Fruit fly (Drosophila melanogaster) whole organism, embryonic: Measurements from ENCODE around the gene Eig71Ej.

Experiments used
- Atf3 ChIP-seq: fragments of 200-800 bp; sonication (Bioruptor generic); optimal IDR thresholded peaks from 3 replicates; lab custom pipeline; 2016; ENCODE audit warnings: missing biosample characterization, missing genetic modification characterization
- BEAF-32 ChIP-seq: fragments of 200-800 bp; sonication (Bioruptor generic); optimal IDR thresholded peaks from 3 replicates; lab custom pipeline; 2017; ENCODE audit warnings: missing biosample characterization, missing genetic modification characterization, mild to moderate bottlenecking, moderate library complexity, missing genetic modification reagents
- CG10959 ChIP-seq: fragments of 200-800 bp; sonication (Bioruptor generic); IDR thresholded peaks from 2 replicates; pipeline ENCODE4 v1.3.6; 2022; ENCODE audit warnings: missing biosample characterization, missing genetic modification characterization
- CG11695 ChIP-seq: fragments of 200-800 bp; sonication (Bioruptor generic); IDR thresholded peaks from 3 replicates; pipeline ENCODE4 v1.3.6; 2022; ENCODE audit warnings: missing biosample characterization, missing genetic modification characterization
- CG12071 ChIP-seq: fragments of 200-800 bp; sonication (Bioruptor generic); optimal IDR thresholded peaks from 3 replicates; lab custom pipeline; 2018; ENCODE audit warnings: missing biosample characterization, mild to moderate bottlenecking, missing genetic modification characterization
- CG12104 ChIP-seq: fragments of 200-800 bp; sonication (Bioruptor generic); optimal IDR thresholded peaks from 3 replicates; lab custom pipeline; 2016; ENCODE audit warnings: missing biosample characterization, missing genetic modification characterization
- CG12299 ChIP-seq: fragments of 200-800 bp; sonication (Bioruptor generic); optimal IDR thresholded peaks from 2 replicates; lab custom pipeline; 2018; ENCODE audit warnings: missing biosample characterization, mild to moderate bottlenecking, missing genetic modification characterization
- CG12942 ChIP-seq: fragments of 200-800 bp; sonication (Bioruptor generic); optimal IDR thresholded peaks from 3 replicates; lab custom pipeline; 2016; ENCODE audit warnings: missing biosample characterization, missing genetic modification characterization
- CG13123 ChIP-seq: fragments of 200-800 bp; sonication (Bioruptor generic); optimal IDR thresholded peaks from 2 replicates; lab custom pipeline; 2016; ENCODE audit warnings: missing biosample characterization, missing genetic modification characterization
- CG13287 ChIP-seq: fragments of 200-800 bp; sonication (Bioruptor generic); IDR thresholded peaks from 2 replicates; pipeline ENCODE4 v1.3.6; 2022; ENCODE audit warnings: missing biosample characterization, missing genetic modification characterization; ENCODE audit not compliant: partially characterized antibody
- CG15514 ChIP-seq: fragments of 200-800 bp; sonication (Bioruptor generic); optimal IDR thresholded peaks from 3 replicates; lab custom pipeline; 2017; ENCODE audit warnings: missing biosample characterization, missing genetic modification characterization, mild to moderate bottlenecking, moderate library complexity, missing genetic modification reagents
- CG16815 ChIP-seq: fragments of 200-800 bp; sonication (Bioruptor generic); optimal IDR thresholded peaks from 3 replicates; lab custom pipeline; 2017; ENCODE audit warnings: missing biosample characterization, mild to moderate bottlenecking, missing genetic modification characterization
- CG17361 ChIP-seq: fragments of 200-800 bp; sonication (Bioruptor generic); IDR thresholded peaks from 3 replicates; pipeline ENCODE4 v1.3.6; 2022; ENCODE audit warnings: missing biosample characterization, missing genetic modification characterization
- CG1792 ChIP-seq: fragments of 200-800 bp; sonication (Bioruptor generic); optimal IDR thresholded peaks from 2 replicates; lab custom pipeline; 2016; ENCODE audit warnings: missing biosample characterization, missing genetic modification characterization
- CG2875 ChIP-seq: fragments of 200-800 bp; sonication (Bioruptor generic); optimal IDR thresholded peaks from 2 replicates; lab custom pipeline; 2017; ENCODE audit warnings: missing biosample characterization, mild to moderate bottlenecking, missing genetic modification characterization, missing genetic modification reagents
- CG31441 ChIP-seq: fragments of 200-800 bp; sonication (Bioruptor generic); IDR thresholded peaks from 2 replicates; pipeline ENCODE4 v1.3.6; 2022; ENCODE audit warnings: missing biosample characterization, missing genetic modification characterization
- CG32532 ChIP-seq: fragments of 200-800 bp; sonication (Bioruptor generic); IDR thresholded peaks from 2 replicates; pipeline ENCODE4 v1.3.6; 2022; ENCODE audit warnings: missing biosample characterization, missing genetic modification characterization
- CG3407 ChIP-seq: fragments of 200-800 bp; sonication (Bioruptor generic); optimal IDR thresholded peaks from 2 replicates; lab custom pipeline; 2018; ENCODE audit warnings: missing biosample characterization, mild to moderate bottlenecking, missing genetic modification characterization
- CG4617 ChIP-seq: fragments of 200-800 bp; sonication (Bioruptor generic); optimal IDR thresholded peaks from 3 replicates; lab custom pipeline; 2016; ENCODE audit warnings: missing biosample characterization, missing genetic modification characterization, borderline replicate concordance
- CG4730 ChIP-seq: fragments of 200-800 bp; sonication (Bioruptor generic); IDR thresholded peaks from 2 replicates; pipeline ENCODE4 v1.3.6; 2022; ENCODE audit warnings: missing biosample characterization, missing genetic modification characterization
- CG7357 ChIP-seq: fragments of 200-800 bp; sonication (Bioruptor generic); IDR thresholded peaks from 3 replicates; pipeline ENCODE4 v1.3.6; 2022; ENCODE audit warnings: missing biosample characterization, missing genetic modification characterization
- CG8388 ChIP-seq: fragments of 200-800 bp; sonication (Bioruptor generic); optimal IDR thresholded peaks from 2 replicates; lab custom pipeline; 2019; ENCODE audit warnings: missing biosample characterization, mild to moderate bottlenecking, missing genetic modification characterization, moderate library complexity
- CG8478 ChIP-seq: fragments of >200 bp; optimal IDR thresholded peaks from 2 replicates; lab custom pipeline; 2018
- CG9215 ChIP-seq: fragments of 200-800 bp; sonication (Bioruptor generic); IDR thresholded peaks from 2 replicates; pipeline ENCODE4 v1.3.6; 2022; ENCODE audit warnings: missing biosample characterization, missing genetic modification characterization
- CG9932 ChIP-seq: fragments of 200-800 bp; sonication (Bioruptor generic); IDR thresholded peaks from 2 replicates; pipeline ENCODE4 v1.3.6; 2022; ENCODE audit warnings: missing biosample characterization, missing genetic modification characterization
- CTCF ChIP-seq: fragments of 200-800 bp; sonication (Bioruptor generic); optimal IDR thresholded peaks from 2 replicates; lab custom pipeline; 2017; ENCODE audit warnings: missing biosample characterization, mild to moderate bottlenecking, missing genetic modification characterization, moderate library complexity
- D ChIP-seq, 2 experiments: fragments of 200-800 bp in 1 of 2; fragments of >200 bp in 1 of 2; sonication (Bioruptor generic) in 1 of 2; optimal IDR thresholded peaks; 2 replicates in 1 of 2; 3 replicates in 1 of 2; lab custom pipeline; 2017; ENCODE audit warnings: mild to moderate bottlenecking in 1 of 2, missing biosample characterization in 1 of 2, missing genetic modification characterization in 1 of 2, missing genetic modification reagents in 1 of 2
- Dip3 ChIP-seq: fragments of 200-800 bp; sonication (Bioruptor generic); optimal IDR thresholded peaks from 3 replicates; lab custom pipeline; 2016; ENCODE audit warnings: missing biosample characterization, missing genetic modification characterization
- Lhr ChIP-seq: fragments of 200-800 bp; sonication (Bioruptor generic); optimal IDR thresholded peaks from 3 replicates; lab custom pipeline; 2017; ENCODE audit warnings: mild to moderate bottlenecking, missing biosample characterization, missing genetic modification reagents, missing genetic modification characterization
- MESR4 ChIP-seq: fragments of 200-800 bp; sonication (Bioruptor generic); optimal IDR thresholded peaks from 2 replicates; lab custom pipeline; 2018; ENCODE audit warnings: missing biosample characterization, mild to moderate bottlenecking, missing genetic modification characterization, moderate library complexity
- Med ChIP-seq: fragments of 200-800 bp; sonication (Bioruptor generic); peaks from one replicate; lab custom pipeline; 2016; ENCODE audit warnings: missing biosample characterization, missing genetic modification characterization, mild to moderate bottlenecking, inconsistent platforms, moderate library complexity
- PHDP ChIP-seq: fragments of 200-800 bp; sonication (Bioruptor generic); optimal IDR thresholded peaks from 3 replicates; lab custom pipeline; 2018; ENCODE audit warnings: missing biosample characterization, mild to moderate bottlenecking, missing genetic modification characterization, moderate library complexity
- TFAM ChIP-seq: fragments of 200-800 bp; sonication (Bioruptor generic); optimal IDR thresholded peaks from 2 replicates; lab custom pipeline; 2017; ENCODE audit warnings: missing biosample characterization, missing genetic modification characterization, inconsistent platforms
- amos ChIP-seq: fragments of 200-800 bp; sonication (Bioruptor generic); IDR thresholded peaks from 2 replicates; pipeline ENCODE4 v1.3.6; 2022; ENCODE audit warnings: missing biosample characterization, missing genetic modification characterization; ENCODE audit not compliant: partially characterized antibody
- ase ChIP-seq: fragments of 200-800 bp; sonication (Bioruptor generic); IDR thresholded peaks from 3 replicates; pipeline ENCODE4 v1.3.6; 2022; ENCODE audit warnings: missing biosample characterization, missing genetic modification characterization
- bowl ChIP-seq: fragments of 200-800 bp; sonication (Bioruptor generic); IDR thresholded peaks from 2 replicates; pipeline ENCODE4 v1.3.6; 2022; ENCODE audit warnings: missing biosample characterization, missing genetic modification characterization
- btn ChIP-seq: fragments of 200-800 bp; sonication (Bioruptor generic); optimal IDR thresholded peaks from 2 replicates; lab custom pipeline; 2016; ENCODE audit warnings: missing biosample characterization, missing genetic modification characterization
- caup ChIP-seq: fragments of 200-800 bp; sonication (Bioruptor generic); optimal IDR thresholded peaks from 3 replicates; lab custom pipeline; 2017; ENCODE audit warnings: missing biosample characterization, mild to moderate bottlenecking, missing genetic modification characterization, moderate library complexity; ENCODE audit not compliant: severe bottlenecking
- cg ChIP-seq: fragments of 200-800 bp; sonication (Bioruptor generic); optimal IDR thresholded peaks from 3 replicates; lab custom pipeline; 2019; ENCODE audit warnings: missing biosample characterization, mild to moderate bottlenecking, missing genetic modification characterization, moderate library complexity
- dpn ChIP-seq, 2 experiments: fragments of 200-800 bp; sonication (Bioruptor generic); optimal IDR thresholded peaks; 3 replicates each; lab custom pipeline; 2016; ENCODE audit warnings: missing biosample characterization in 2 of 2, missing genetic modification characterization in 2 of 2
- gcm2 ChIP-seq: fragments of 200-800 bp; sonication (Bioruptor generic); optimal IDR thresholded peaks from 2 replicates; lab custom pipeline; 2016; ENCODE audit warnings: missing biosample characterization, missing genetic modification characterization
- gem ChIP-seq: fragments of 200-800 bp; sonication (Bioruptor generic); optimal IDR thresholded peaks from 2 replicates; lab custom pipeline; 2019; ENCODE audit warnings: missing biosample characterization, mild to moderate bottlenecking, missing genetic modification characterization, moderate library complexity
- grau ChIP-seq: fragments of 200-800 bp; optimal IDR thresholded peaks from 3 replicates; lab custom pipeline; 2019; ENCODE audit warnings: missing biosample characterization, mild to moderate bottlenecking, missing genetic modification characterization, moderate library complexity
- her ChIP-seq: fragments of 200-800 bp; sonication (Bioruptor generic); optimal IDR thresholded peaks from 2 replicates; lab custom pipeline; 2016; ENCODE audit warnings: missing biosample characterization, missing genetic modification characterization
- insv ChIP-seq, 2 experiments: fragments of 200-800 bp; sonication (Bioruptor generic); optimal IDR thresholded peaks; 3 replicates each; lab custom pipeline; 2016 to 2018; ENCODE audit warnings: missing biosample characterization in 2 of 2, missing genetic modification characterization in 2 of 2
- jing ChIP-seq: fragments of 200-800 bp; sonication (Bioruptor generic); optimal IDR thresholded peaks from 2 replicates; lab custom pipeline; 2018; ENCODE audit warnings: missing biosample characterization, mild to moderate bottlenecking, missing genetic modification characterization
- lmd ChIP-seq: fragments of 200-800 bp; sonication (Bioruptor generic); IDR thresholded peaks from 2 replicates; pipeline ENCODE4 v1.3.6; 2022; ENCODE audit warnings: missing biosample characterization, missing genetic modification characterization
- p53 ChIP-seq: fragments of 200-800 bp; sonication (Bioruptor generic); optimal IDR thresholded peaks from 2 replicates; lab custom pipeline; 2016; ENCODE audit warnings: missing biosample characterization, missing genetic modification characterization
- scrt ChIP-seq: fragments of 200-800 bp; sonication (Bioruptor generic); optimal IDR thresholded peaks from 2 replicates; lab custom pipeline; 2018; ENCODE audit warnings: missing biosample characterization, mild to moderate bottlenecking, missing genetic modification characterization, moderate library complexity
- seq ChIP-seq: fragments of 200-800 bp; sonication (Bioruptor generic); IDR thresholded peaks from 2 replicates; pipeline ENCODE4 v1.3.6; 2022; ENCODE audit warnings: missing biosample characterization, missing genetic modification characterization
- tap ChIP-seq: fragments of 200-800 bp; optimal IDR thresholded peaks from 3 replicates; lab custom pipeline; 2019; ENCODE audit warnings: missing biosample characterization, mild to moderate bottlenecking, missing genetic modification characterization, moderate library complexity
- trem ChIP-seq: fragments of 200-800 bp; optimal IDR thresholded peaks from 3 replicates; lab custom pipeline; 2019; ENCODE audit warnings: missing biosample characterization, mild to moderate bottlenecking, missing genetic modification characterization, moderate library complexity

Gene Eig71Ej

DNA sequence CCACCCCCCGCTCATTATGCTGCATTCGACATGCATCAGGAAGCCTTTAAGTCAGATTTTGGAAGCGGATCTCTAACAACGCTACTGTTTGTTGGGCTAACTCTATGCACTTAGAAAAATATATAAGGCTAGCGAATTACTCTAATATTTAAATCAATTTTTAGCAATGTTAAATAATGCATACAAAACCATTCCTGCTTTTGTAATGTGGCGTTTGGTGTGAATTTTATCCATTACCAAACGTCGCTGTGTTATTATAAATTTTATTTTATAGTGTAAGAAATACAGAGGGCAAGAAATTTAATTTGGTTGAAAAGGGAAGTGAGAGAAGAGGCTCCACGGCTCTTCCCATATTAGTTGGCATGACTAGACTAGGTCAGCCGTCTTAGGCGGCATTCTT, 12.0 kb upstream of the Eig71Ej start (continued):
- TF ChIP-seq seq (no peak), CG31441 (GFP tag; lab: Robert Waterston, UW) (peak; percentile 58), CG13123 (no peak), CG8478 (lab: Kevin White, UChicago) (no peak), CG9932 (GFP tag; lab: Robert Waterston, UW) (no peak), PHDP (tag; lab: Kevin White, UChicago) (no peak), insv (GFP tag; optimal IDR thresholded peaks at IDR 0.05; lab: Kevin White, UChicago) (no peak), CG10959 (GFP tag; lab: Robert Waterston, UW) (peak; percentile 46; the same call in 1 of the 2 replicates), CG1792 (GFP tag; lab: Kevin White, UChicago) (no peak), gem (tag; lab: Kevin White, UChicago) (peak; percentile 67), CG9215 (no peak), grau (tag; lab: Kevin White, UChicago) (peak; percentile 51), her (no peak), CG12942 (GFP tag; lab: Kevin White, UChicago) (no peak), Med (peak; percentile 77), CG3407 (GFP tag; lab: Kevin White, UChicago) (no peak), cg (no peak), MESR4 (GFP tag; lab: Kevin White, UChicago) (no peak), CG4617 (GFP tag; lab: Kevin White, UChicago) (no peak), TFAM (no peak), Dip3 (GFP tag; lab: Kevin White, UChicago) (no peak), ase (GFP tag; lab: Robert Waterston, UW) (no peak), CG2875 (no peak), CG17361 (peak; percentile 55; the same call in 2 of the 3 replicates), caup (GFP tag; lab: Kevin White, UChicago) (no peak), BEAF-32 (no peak), CG8388 (GFP tag; lab: Kevin White, UChicago) (peak; percentile 25), CG12299 (no peak), amos (no peak), CG15514 (no peak), btn (no peak), scrt (GFP tag; lab: Kevin White, UChicago) (no peak), Atf3 (GFP tag; lab: Kevin White, UChicago) (no peak), CTCF (GFP tag; lab: Kevin White, UChicago) (no peak), CG4730 (GFP tag; lab: Robert Waterston, UW) (no peak), dpn (GFP tag; optimal IDR thresholded peaks at IDR 0.05; lab: Kevin White, UChicago) (peak in 1 of 2 experiments; percentile 20), p53 (GFP tag; lab: Kevin White, UChicago) (no peak), CG11695 (no peak), CG12071 (GFP tag; lab: Kevin White, UChicago) (no peak), CG12104 (GFP tag; lab: Kevin White, UChicago) (peak; percentile 5), CG32532 (no peak), lmd (GFP tag; lab: Robert Waterston, UW) (no peak), jing (no peak), CG7357 (no peak), trem (tag; lab: Kevin White, UChicago) (peak; percentile 37), gcm2 (GFP tag; lab: Kevin White, UChicago) (no peak), CG16815 (GFP tag; lab: Kevin White, UChicago) (peak; percentile 36), CG13287 (GFP tag; lab: Robert Waterston, UW) (no peak), D (optimal IDR thresholded peaks at IDR 0.05; lab: Kevin White, UChicago) (no peak), D (GFP tag; optimal IDR thresholded peaks at IDR 0.05; lab: Kevin White, UChicago) (peak; percentile 49), Lhr (GFP tag; lab: Kevin White, UChicago) (no peak), tap (tag; lab: Kevin White, UChicago) (no peak), bowl (GFP tag; lab: Robert Waterston, UW) (no peak)
